Fruit fly (Drosophila melanogaster) whole organism, embryonic: ENCODE measurements around the gene kibra.

Source experiments
- CG10366 ChIP-seq: fragments of 200-800 bp; sonication (Bioruptor generic); IDR thresholded peaks from 2 replicates; pipeline ENCODE4 v1.3.6; 2022; ENCODE audit warnings: missing biosample characterization, missing genetic modification characterization
- CG10431 ChIP-seq: fragments of 200-800 bp; sonication (Bioruptor generic); optimal IDR thresholded peaks from 3 replicates; lab custom pipeline; 2018; ENCODE audit warnings: missing biosample characterization, mild to moderate bottlenecking, missing genetic modification characterization
- CG10979 ChIP-seq: fragments of 200-800 bp; sonication (Bioruptor generic); optimal IDR thresholded peaks from 2 replicates; lab custom pipeline; 2018; ENCODE audit warnings: missing biosample characterization, mild to moderate bottlenecking, missing genetic modification characterization, moderate library complexity
- CG12744 ChIP-seq: fragments of 200-800 bp; sonication (Bioruptor generic); optimal IDR thresholded peaks from 2 replicates; lab custom pipeline; 2016; ENCODE audit warnings: missing biosample characterization, missing genetic modification characterization
- CG15514 ChIP-seq: fragments of 200-800 bp; sonication (Bioruptor generic); optimal IDR thresholded peaks from 3 replicates; lab custom pipeline; 2017; ENCODE audit warnings: missing biosample characterization, missing genetic modification characterization, mild to moderate bottlenecking, moderate library complexity, missing genetic modification reagents
- CG17328 ChIP-seq: fragments of 200-800 bp; sonication (Bioruptor generic); IDR thresholded peaks from 2 replicates; pipeline ENCODE4 v1.3.6; 2022; ENCODE audit warnings: missing biosample characterization, missing genetic modification characterization
- CG18262 ChIP-seq: fragments of 200-800 bp; optimal IDR thresholded peaks from 3 replicates; lab custom pipeline; 2019; ENCODE audit warnings: missing biosample characterization, mild to moderate bottlenecking, missing genetic modification characterization, moderate library complexity
- CG2129 ChIP-seq: fragments of 200-800 bp; sonication (Bioruptor generic); IDR thresholded peaks from 2 replicates; pipeline ENCODE4 v1.3.6; 2022; ENCODE audit warnings: missing biosample characterization, missing genetic modification characterization; ENCODE audit not compliant: partially characterized antibody
- CG31388 ChIP-seq: fragments of 200-800 bp; sonication (Bioruptor generic); optimal IDR thresholded peaks from 2 replicates; lab custom pipeline; 2016; ENCODE audit warnings: missing biosample characterization, missing genetic modification characterization
- CG3163 ChIP-seq: fragments of 200-800 bp; sonication (Bioruptor generic); optimal IDR thresholded peaks from 3 replicates; lab custom pipeline; 2016; ENCODE audit warnings: missing biosample characterization, missing genetic modification characterization
- CG34224 ChIP-seq: fragments of 200-800 bp; sonication (Bioruptor generic); IDR thresholded peaks from 3 replicates; pipeline ENCODE4 v1.3.6; 2022; ENCODE audit warnings: missing biosample characterization, missing genetic modification characterization; ENCODE audit not compliant: partially characterized antibody
- CG34422 ChIP-seq: fragments of 200-800 bp; sonication (Bioruptor generic); IDR thresholded peaks from 3 replicates; pipeline ENCODE4 v1.3.6; 2022; ENCODE audit warnings: missing biosample characterization, missing genetic modification characterization
- CG4328 ChIP-seq: fragments of 200-800 bp; sonication (Bioruptor generic); optimal IDR thresholded peaks from 3 replicates; lab custom pipeline; 2017; ENCODE audit warnings: missing biosample characterization, missing genetic modification reagents, missing genetic modification characterization
- CG4360 ChIP-seq: fragments of 200-800 bp; sonication (Bioruptor generic); IDR thresholded peaks from 2 replicates; pipeline ENCODE4 v1.3.6; 2022; ENCODE audit warnings: missing biosample characterization, missing genetic modification characterization
- CG6765 ChIP-seq: fragments of 200-800 bp; sonication (Bioruptor generic); optimal IDR thresholded peaks from 3 replicates; lab custom pipeline; 2017; ENCODE audit warnings: missing biosample characterization, mild to moderate bottlenecking, missing genetic modification characterization
- CG7357 ChIP-seq: fragments of 200-800 bp; sonication (Bioruptor generic); IDR thresholded peaks from 3 replicates; pipeline ENCODE4 v1.3.6; 2022; ENCODE audit warnings: missing biosample characterization, missing genetic modification characterization
- CG7987 ChIP-seq: fragments of 200-800 bp; sonication (Bioruptor generic); optimal IDR thresholded peaks from 2 replicates; lab custom pipeline; 2018; ENCODE audit warnings: missing biosample characterization, mild to moderate bottlenecking, missing genetic modification characterization, moderate library complexity
- CG9609 ChIP-seq: fragments of 200-800 bp; sonication (Bioruptor generic); optimal IDR thresholded peaks from 3 replicates; lab custom pipeline; 2016; ENCODE audit warnings: missing biosample characterization, missing genetic modification characterization
- CG9797 ChIP-seq: fragments of 200-800 bp; sonication (Bioruptor generic); optimal IDR thresholded peaks from 3 replicates; lab custom pipeline; 2018; ENCODE audit warnings: missing biosample characterization, mild to moderate bottlenecking, missing genetic modification characterization
- Ets65A ChIP-seq: fragments of 200-800 bp; sonication (Bioruptor generic); peaks from one replicate; lab custom pipeline; 2016; ENCODE audit warnings: missing biosample characterization, missing genetic modification characterization
- Hey ChIP-seq: fragments of 200-800 bp; sonication (Bioruptor generic); optimal IDR thresholded peaks from 3 replicates; lab custom pipeline; 2018; ENCODE audit warnings: missing biosample characterization, mild to moderate bottlenecking, missing genetic modification characterization
- HmgD ChIP-seq: fragments of 200-800 bp; sonication (Bioruptor generic); optimal IDR thresholded peaks from 3 replicates; lab custom pipeline; 2016; ENCODE audit warnings: missing biosample characterization, missing genetic modification characterization
- Hr39 ChIP-seq: fragments of >200 bp; optimal IDR thresholded peaks from 2 replicates; lab custom pipeline; 2017
- MBD-R2 ChIP-seq: fragments of 200-800 bp; sonication (Bioruptor generic); IDR thresholded peaks from 2 replicates; pipeline ENCODE4 v1.3.6; 2022; ENCODE audit warnings: missing biosample characterization, missing genetic modification characterization
- Med ChIP-seq: fragments of 200-800 bp; sonication (Bioruptor generic); peaks from one replicate; lab custom pipeline; 2016; ENCODE audit warnings: missing biosample characterization, missing genetic modification characterization, mild to moderate bottlenecking, inconsistent platforms, moderate library complexity
- Pdp1 ChIP-seq, 2 experiments: fragments of 200-800 bp; sonication (Bioruptor generic); optimal IDR thresholded peaks; 3 replicates each; lab custom pipeline; 2016; ENCODE audit warnings: missing biosample characterization in 2 of 2, missing genetic modification characterization in 2 of 2, mild to moderate bottlenecking in 1 of 2, moderate library complexity in 1 of 2
- Taf1 ChIP-seq: fragments of 200-800 bp; sonication (Bioruptor generic); IDR thresholded peaks from 2 replicates; pipeline ENCODE4 v1.3.6; 2022; ENCODE audit warnings: missing biosample characterization, missing genetic modification characterization
- amos ChIP-seq: fragments of 200-800 bp; sonication (Bioruptor generic); IDR thresholded peaks from 2 replicates; pipeline ENCODE4 v1.3.6; 2022; ENCODE audit warnings: missing biosample characterization, missing genetic modification characterization; ENCODE audit not compliant: partially characterized antibody
- ap ChIP-seq: fragments of 200-800 bp; sonication (Bioruptor generic); IDR thresholded peaks from 2 replicates; pipeline ENCODE4 v1.3.6; 2022; ENCODE audit warnings: missing biosample characterization, missing genetic modification characterization
- cas ChIP-seq: fragments of 200-800 bp; sonication (Bioruptor generic); IDR thresholded peaks from 2 replicates; pipeline ENCODE4 v1.3.6; 2022; ENCODE audit warnings: missing biosample characterization, missing genetic modification characterization
- ci ChIP-seq: fragments of 200-800 bp; sonication (Bioruptor generic); IDR thresholded peaks from 3 replicates; pipeline ENCODE4 v1.3.6; 2022; ENCODE audit warnings: missing biosample characterization, missing genetic modification characterization
- crp ChIP-seq, 2 experiments: fragments of 200-800 bp; sonication (Bioruptor generic); optimal IDR thresholded peaks; 2 replicates in 1 of 2; 3 replicates in 1 of 2; lab custom pipeline; 2017; ENCODE audit warnings: missing biosample characterization in 2 of 2, missing genetic modification characterization in 2 of 2, mild to moderate bottlenecking in 1 of 2, moderate library complexity in 1 of 2
- dan ChIP-seq: fragments of 200-800 bp; sonication (Bioruptor generic); IDR thresholded peaks from 2 replicates; pipeline ENCODE4 v1.3.6; 2022; ENCODE audit warnings: missing biosample characterization, missing genetic modification characterization
- dimm ChIP-seq: fragments of 200-800 bp; sonication (Bioruptor generic); IDR thresholded peaks from 2 replicates; pipeline ENCODE4 v1.3.6; 2022; ENCODE audit warnings: missing biosample characterization, missing genetic modification characterization
- dysf ChIP-seq: fragments of 200-800 bp; sonication (Bioruptor generic); IDR thresholded peaks from 3 replicates; pipeline ENCODE4 v1.3.6; 2022; ENCODE audit warnings: missing biosample characterization, missing genetic modification characterization
- ftz-f1 ChIP-seq: fragments of 200-800 bp; sonication (Bioruptor generic); optimal IDR thresholded peaks from 2 replicates; lab custom pipeline; 2016; ENCODE audit warnings: missing biosample characterization, missing genetic modification characterization
- gcm2 ChIP-seq: fragments of 200-800 bp; sonication (Bioruptor generic); optimal IDR thresholded peaks from 2 replicates; lab custom pipeline; 2016; ENCODE audit warnings: missing biosample characterization, missing genetic modification characterization
- gfzf ChIP-seq: fragments of 200-800 bp; sonication (Bioruptor generic); optimal IDR thresholded peaks from 2 replicates; lab custom pipeline; 2016; ENCODE audit warnings: missing biosample characterization, mild to moderate bottlenecking, missing genetic modification characterization, moderate library complexity
- grn ChIP-seq: fragments of 200-800 bp; sonication (Bioruptor generic); optimal IDR thresholded peaks from 3 replicates; lab custom pipeline; 2017; ENCODE audit warnings: missing biosample characterization, missing genetic modification characterization
- ham ChIP-seq: fragments of 200-800 bp; sonication (Bioruptor generic); IDR thresholded peaks from 2 replicates; pipeline ENCODE4 v1.3.6; 2022; ENCODE audit warnings: missing biosample characterization, missing genetic modification characterization
- hb ChIP-seq: fragments of 200-800 bp; sonication (Bioruptor generic); IDR thresholded peaks from 3 replicates; pipeline ENCODE4 v1.3.6; 2022; ENCODE audit warnings: missing biosample characterization, missing genetic modification characterization; ENCODE audit not compliant: partially characterized antibody
- hkb ChIP-seq, 2 experiments: fragments of 200-800 bp in 1 of 2; fragments of >200 bp in 1 of 2; sonication (Bioruptor generic) in 1 of 2; IDR thresholded peaks in 1 of 2; optimal IDR thresholded peaks in 1 of 2; 2 replicates each; pipeline versions ENCODE4 v1.3.6 to Lab custom; 2017 to 2022; ENCODE audit warnings: missing biosample characterization in 1 of 2, missing genetic modification characterization in 1 of 2
- hth ChIP-seq: fragments of >200 bp; optimal IDR thresholded peaks from 2 replicates; lab custom pipeline; 2017; ENCODE audit warnings: inconsistent platforms
- jigr1 ChIP-seq: fragments of 200-800 bp; sonication (Bioruptor generic); IDR thresholded peaks from 3 replicates; pipeline ENCODE4 v1.3.6; 2022; ENCODE audit warnings: missing biosample characterization, missing genetic modification characterization
- pros ChIP-seq: fragments of 200-800 bp; sonication (Bioruptor generic); optimal IDR thresholded peaks from 3 replicates; lab custom pipeline; 2019; ENCODE audit warnings: missing biosample characterization, mild to moderate bottlenecking, missing genetic modification characterization, moderate library complexity
- rib ChIP-seq: fragments of 200-800 bp; sonication (Bioruptor generic); IDR thresholded peaks from 2 replicates; pipeline ENCODE4 v1.3.6; 2022; ENCODE audit warnings: missing biosample characterization, missing genetic modification characterization
- row ChIP-seq: fragments of 200-800 bp; sonication (Bioruptor generic); IDR thresholded peaks from 3 replicates; pipeline ENCODE4 v1.3.6; 2022; ENCODE audit warnings: missing biosample characterization, missing genetic modification characterization
- shn ChIP-seq: fragments of 200-800 bp; sonication (Bioruptor generic); optimal IDR thresholded peaks from 3 replicates; lab custom pipeline; 2016; ENCODE audit warnings: missing biosample characterization, missing genetic modification characterization
- sug ChIP-seq: fragments of 200-800 bp; optimal IDR thresholded peaks from 2 replicates; lab custom pipeline; 2019; ENCODE audit warnings: missing biosample characterization, mild to moderate bottlenecking, missing genetic modification characterization, moderate library complexity
- usp ChIP-seq: fragments of >200 bp; optimal IDR thresholded peaks from 2 replicates; lab custom pipeline; 2017; ENCODE audit warnings: missing biosample characterization, missing genetic modification characterization
- vnd ChIP-seq: fragments of 200-800 bp; sonication (Bioruptor generic); IDR thresholded peaks from 3 replicates; pipeline ENCODE4 v1.3.6; 2022; ENCODE audit warnings: missing biosample characterization, missing genetic modification characterization; ENCODE audit not compliant: partially characterized antibody

Gene kibra

dm6 chr3R:14654231-14654975, 69.7 kb downstream of the kibra start (continued):
- TF ChIP-seq CG9609 (GFP tag; lab: Kevin White, UChicago) (no peak), hth (lab: Kevin White, UChicago) (no peak), cas (GFP tag; lab: Robert Waterston, UW) (no peak), Hey (no peak), HmgD (GFP tag; lab: Kevin White, UChicago) (no peak), CG7987 (GFP tag; lab: Kevin White, UChicago) (no peak), gcm2 (no peak), jigr1 (no peak), dan (GFP tag; lab: Robert Waterston, UW) (no peak), amos (GFP tag; lab: Robert Waterston, UW) (no peak), ci (GFP tag; lab: Robert Waterston, UW) (peak; percentile 46; the same call in 1 of the 3 replicates), shn (no peak), Hr39 (no peak), usp (GFP tag; lab: Kevin White, UChicago) (no peak), dimm (GFP tag; lab: Robert Waterston, UW) (no peak), CG2129 (no peak), CG10366 (no peak), CG18262 (tag; lab: Kevin White, UChicago) (no peak), CG6765 (GFP tag; lab: Kevin White, UChicago) (no peak), Ets65A (peak; percentile 85), MBD-R2 (GFP tag; lab: Robert Waterston, UW) (no peak), vnd (no peak), CG7357 (GFP tag; lab: Robert Waterston, UW) (no peak), CG4328 (GFP tag; lab: Kevin White, UChicago) (no peak), CG17328 (GFP tag; lab: Robert Waterston, UW) (0 out of 2 replicates have a peak, but pooled peaks have one; percentile 28), CG12744 (GFP tag; lab: Kevin White, UChicago) (no peak), CG34422 (GFP tag; lab: Robert Waterston, UW) (peak; percentile 71), rib (GFP tag; lab: Robert Waterston, UW) (no peak), ham (GFP tag; lab: Robert Waterston, UW) (no peak), row (no peak), grn (GFP tag; lab: Kevin White, UChicago) (no peak), CG9797 (GFP tag; lab: Kevin White, UChicago) (no peak), Taf1 (GFP tag; lab: Robert Waterston, UW) (no peak), Pdp1 (GFP tag; optimal IDR thresholded peaks at IDR 0.05; lab: Kevin White, UChicago) (no peak), CG15514 (GFP tag; lab: Kevin White, UChicago) (no peak), CG34224 (peak; percentile 15; the same call in 1 of the 3 replicates), pros (GFP tag; lab: Kevin White, UChicago) (no peak), crp (GFP tag; optimal IDR thresholded peaks at IDR 0.05; lab: Kevin White, UChicago) (no peak), CG31388 (GFP tag; lab: Kevin White, UChicago) (no peak), hkb (optimal IDR thresholded peaks at IDR 0.05; lab: Kevin White, UChicago) (no peak), hkb (GFP tag; IDR thresholded peaks at IDR 0.05; lab: Robert Waterston, UW) (no peak), hb (GFP tag; lab: Robert Waterston, UW) (no peak), sug (tag; lab: Kevin White, UChicago) (no peak), dysf (GFP tag; lab: Robert Waterston, UW) (no peak), CG4360 (GFP tag; lab: Robert Waterston, UW) (peak; percentile 63), CG10431 (GFP tag; lab: Kevin White, UChicago) (no peak), ap (GFP tag; lab: Robert Waterston, UW) (no peak), Med (GFP tag; lab: Kevin White, UChicago) (peak; percentile 72), gfzf (GFP tag; lab: Kevin White, UChicago) (no peak), CG10979 (tag; lab: Kevin White, UChicago) (no peak), CG3163 (GFP tag; lab: Kevin White, UChicago) (peak; percentile 70), ftz-f1 (GFP tag; lab: Kevin White, UChicago) (no peak)
